Worm (Caenorhabditis elegans) whole organism, L3 larva: ENCODE data around the gene K11D12.14.

Experiments used
- aly-2 ChIP-seq: fragments of 150-350 bp; optimal IDR thresholded peaks from 2 replicates; lab custom pipeline; 2014; ENCODE audit warnings: missing biosample characterization, missing genetic modification characterization
- elt-2 ChIP-seq: sonication (generic microtip); optimal IDR thresholded peaks from 2 replicates; lab custom pipeline; 2016; ENCODE audit warnings: missing genetic modification reagents, mild to moderate bottlenecking, missing genetic modification characterization, missing compliant biosample characterization
- fkh-10 ChIP-seq: sonication (generic microtip); optimal IDR thresholded peaks from 2 replicates; lab custom pipeline; 2017; ENCODE audit warnings: missing biosample characterization, missing genetic modification reagents, missing genetic modification characterization
- fos-1 ChIP-seq: fragments of 150-350 bp; optimal IDR thresholded peaks from 2 replicates; lab custom pipeline; 2014; ENCODE audit warnings: missing biosample characterization, missing genetic modification characterization
- lin-39 ChIP-seq: fragments of 150-350 bp; optimal IDR thresholded peaks from 2 replicates; lab custom pipeline; 2018; ENCODE audit warnings: missing biosample characterization, missing genetic modification reagents, missing genetic modification characterization
- mdl-1 ChIP-seq: fragments of 150-350 bp; optimal IDR thresholded peaks from 2 replicates; lab custom pipeline; 2014; ENCODE audit warnings: missing biosample characterization, missing genetic modification characterization
- nfya-1 ChIP-seq: sonication (generic microtip); optimal IDR thresholded peaks from 2 replicates; lab custom pipeline; 2017; ENCODE audit warnings: missing genetic modification characterization, mild to moderate bottlenecking, missing compliant biosample characterization, antibody characterized with exemption, moderate library complexity; ENCODE audit not compliant: insufficient read depth
- nhr-12 ChIP-seq: fragments of 150-350 bp; optimal IDR thresholded peaks from 2 replicates; lab custom pipeline; 2014; ENCODE audit warnings: missing biosample characterization, missing genetic modification characterization
- nhr-237 ChIP-seq: fragments of 150-350 bp; optimal IDR thresholded peaks from 2 replicates; lab custom pipeline; 2014; ENCODE audit warnings: missing biosample characterization, missing genetic modification characterization
- nhr-77 ChIP-seq: fragments of 150-350 bp; optimal IDR thresholded peaks from 2 replicates; lab custom pipeline; 2014; ENCODE audit warnings: missing biosample characterization, missing genetic modification characterization
- pqm-1 ChIP-seq: fragments of 150-350 bp; optimal IDR thresholded peaks from 2 replicates; lab custom pipeline; 2017; ENCODE audit warnings: missing biosample characterization, missing genetic modification characterization, inconsistent platforms
- skn-1 ChIP-seq: fragments of 150-350 bp; optimal IDR thresholded peaks from 2 replicates; lab custom pipeline; 2014; ENCODE audit warnings: missing biosample characterization, missing genetic modification characterization
- ztf-11 ChIP-seq: fragments of 150-350 bp; optimal IDR thresholded peaks from 2 replicates; lab custom pipeline; 2014; ENCODE audit warnings: missing biosample characterization, missing genetic modification characterization

- TF ChIP-seq skn-1 = no peak
- no peak for TF ChIP-seq elt-2 (tag; lab: Kevin White, UChicago)
- TF ChIP-seq nfya-1 = no peak
- TF ChIP-seq mdl-1 = no peak
- no peak for TF ChIP-seq lin-39
- no peak for TF ChIP-seq nhr-237 (tag; lab: Kevin White, UChicago)
- TF ChIP-seq fkh-10 (GFP tag; lab: Kevin White, UChicago) = no peak
- no peak for TF ChIP-seq fos-1 (tag; lab: Kevin White, UChicago)
- TF ChIP-seq nhr-77 (tag; lab: Kevin White, UChicago) = no peak
- TF ChIP-seq aly-2 (tag; lab: Kevin White, UChicago) = no peak
- no peak for TF ChIP-seq nhr-12 (tag; lab: Kevin White, UChicago)
- TF ChIP-seq pqm-1 (tag; lab: Kevin White, UChicago) = no peak
- TF ChIP-seq ztf-11 = no peak
These were observed 13.1 kb upstream of the K11D12.14 start, which contains the start of gene K11D12.7 for ce11 chrV:5036364-5036763.
